Worm (Caenorhabditis elegans) whole organism, L4 larva: ENCODE data around the gene F53F4.2.

Source experiments
- D1046.2 ChIP-seq: fragments of 200-800 bp; sonication (Bioruptor generic); IDR thresholded peaks from 2 replicates; pipeline ENCODE4 v1.3.6; 2022; ENCODE audit warnings: missing genetic modification characterization, missing compliant biosample characterization
- R02D3.7 ChIP-seq: fragments of 150-350 bp; sonication (generic microtip); optimal IDR thresholded peaks from 3 replicates; lab custom pipeline; 2014; ENCODE audit warnings: missing biosample characterization, missing genetic modification characterization
- T20F7.1 ChIP-seq: fragments of 200-800 bp; sonication (Bioruptor generic); optimal IDR thresholded peaks from 2 replicates; lab custom pipeline; 2018; ENCODE audit warnings: mild to moderate bottlenecking, missing genetic modification characterization, missing compliant biosample characterization
- Y48G9A.11 ChIP-seq: fragments of 200-800 bp; sonication (Bioruptor generic); IDR thresholded peaks from 2 replicates; pipeline ENCODE4 v1.3.6; 2022; ENCODE audit warnings: missing genetic modification reagents, missing genetic modification characterization, missing compliant biosample characterization
- ZK546.5 ChIP-seq, 2 experiments: sonication (generic microtip); optimal IDR thresholded peaks; 2 replicates each; lab custom pipeline; 2017; ENCODE audit warnings: missing biosample characterization in 2 of 2, missing genetic modification characterization in 2 of 2
- ama-1 ChIP-seq: fragments of 150-350 bp; optimal IDR thresholded peaks from 2 replicates; lab custom pipeline; 2014; ENCODE audit warnings: inconsistent platforms, mixed read lengths
- ceh-62 ChIP-seq: sonication (generic microtip); optimal IDR thresholded peaks from 2 replicates; lab custom pipeline; 2017; ENCODE audit warnings: missing biosample characterization, missing genetic modification characterization
- ceh-82 ChIP-seq: sonication (generic microtip); optimal IDR thresholded peaks from 2 replicates; lab custom pipeline; 2017; ENCODE audit warnings: missing biosample characterization, missing genetic modification characterization
- cey-2 ChIP-seq: sonication (generic microtip); optimal IDR thresholded peaks from 3 replicates; lab custom pipeline; 2017; ENCODE audit warnings: missing genetic modification characterization, mild to moderate bottlenecking, missing compliant biosample characterization, antibody characterized with exemption, borderline replicate concordance; ENCODE audit not compliant: insufficient read depth
- ctbp-1 ChIP-seq: fragments of 200-800 bp; sonication (Bioruptor generic); IDR thresholded peaks from 2 replicates; pipeline ENCODE4 v1.3.6; 2022; ENCODE audit warnings: missing genetic modification reagents, missing genetic modification characterization, missing compliant biosample characterization
- daf-12 ChIP-seq: fragments of 150-350 bp; optimal IDR thresholded peaks from 2 replicates; lab custom pipeline; 2014; ENCODE audit warnings: missing biosample characterization, missing genetic modification reagents, missing genetic modification characterization
- daf-8 ChIP-seq: fragments of 200-800 bp; sonication (Bioruptor generic); IDR thresholded peaks from 2 replicates; pipeline ENCODE4 v1.3.6; 2022; ENCODE audit warnings: missing genetic modification characterization, missing compliant biosample characterization
- dmd-6 ChIP-seq: fragments of 200-800 bp; sonication (Bioruptor generic); IDR thresholded peaks from 2 replicates; pipeline ENCODE4 v1.3.6; 2022; ENCODE audit warnings: missing genetic modification reagents, missing genetic modification characterization, missing compliant biosample characterization
- dve-1 ChIP-seq: sonication (generic microtip); optimal IDR thresholded peaks from 2 replicates; lab custom pipeline; 2017; ENCODE audit warnings: antibody characterized with exemption, mild to moderate bottlenecking, missing genetic modification characterization, missing compliant biosample characterization; ENCODE audit not compliant: insufficient read depth
- egl-27 ChIP-seq: sonication (generic microtip); optimal IDR thresholded peaks from 3 replicates; lab custom pipeline; 2017; ENCODE audit warnings: missing biosample characterization, missing genetic modification reagents, missing genetic modification characterization
- hif-1 ChIP-seq, 2 experiments: sonication (generic microtip); optimal IDR thresholded peaks; 2 replicates each; lab custom pipeline; 2016 to 2017; ENCODE audit warnings: missing compliant biosample characterization in 2 of 2, missing genetic modification characterization in 2 of 2, missing genetic modification reagents in 2 of 2, missing genotype in 2 of 2, mild to moderate bottlenecking in 1 of 2
- hlh-30 ChIP-seq: sonication (generic microtip); optimal IDR thresholded peaks from 2 replicates; lab custom pipeline; 2017; ENCODE audit warnings: antibody characterized with exemption, mild to moderate bottlenecking, missing genetic modification characterization, missing compliant biosample characterization; ENCODE audit not compliant: insufficient read depth
- lsy-2 ChIP-seq, 2 experiments: fragments of 150-350 bp in 1 of 2; sonication (generic microtip) in 1 of 2; optimal IDR thresholded peaks; 2 replicates each; lab custom pipeline; 2014 to 2017; ENCODE audit warnings: missing biosample characterization in 2 of 2, missing genetic modification characterization in 2 of 2
- madf-5 ChIP-seq, 2 experiments: fragments of 200-800 bp; sonication (Bioruptor generic); IDR thresholded peaks; 2 replicates each; pipeline ENCODE4 v1.3.6; 2022; ENCODE audit warnings: missing compliant biosample characterization in 2 of 2, missing genetic modification characterization in 2 of 2
- mdl-1 ChIP-seq, 2 experiments: fragments of 150-350 bp in 1 of 2; sonication (generic microtip) in 1 of 2; optimal IDR thresholded peaks; 2 replicates each; lab custom pipeline; 2014 to 2017; ENCODE audit warnings: missing biosample characterization in 2 of 2, missing genetic modification characterization in 2 of 2
- mdt-29 ChIP-seq: fragments of 200-800 bp; sonication (Bioruptor generic); IDR thresholded peaks from 2 replicates; pipeline ENCODE4 v1.3.6; 2022; ENCODE audit warnings: missing genetic modification reagents, missing genetic modification characterization, missing compliant biosample characterization
- mxl-2 ChIP-seq: fragments of 200-800 bp; sonication (Bioruptor generic); conservative IDR thresholded peaks from 2 replicates; pipeline ENCODE4 v1.3.6; 2022; ENCODE audit warnings: missing genetic modification reagents, missing genetic modification characterization, missing compliant biosample characterization
- mxl-3 ChIP-seq: fragments of 200-800 bp; sonication (Bioruptor generic); optimal IDR thresholded peaks from 2 replicates; lab custom pipeline; 2018; ENCODE audit warnings: mild to moderate bottlenecking, missing genetic modification characterization, missing compliant biosample characterization
- nhr-102 ChIP-seq: sonication (generic microtip); optimal IDR thresholded peaks from 2 replicates; lab custom pipeline; 2016; ENCODE audit warnings: mild to moderate bottlenecking, missing genetic modification characterization, moderate library complexity, missing compliant biosample characterization
- nhr-11 ChIP-seq: fragments of 150-350 bp; optimal IDR thresholded peaks from 2 replicates; lab custom pipeline; 2014; ENCODE audit warnings: missing biosample characterization, missing genetic modification characterization
- nhr-111 ChIP-seq: fragments of 200-800 bp; sonication (Bioruptor generic); optimal IDR thresholded peaks from 2 replicates; lab custom pipeline; 2018; ENCODE audit warnings: mild to moderate bottlenecking, missing genetic modification characterization, missing compliant biosample characterization
- nhr-25 ChIP-seq: sonication (generic microtip); optimal IDR thresholded peaks from 2 replicates; lab custom pipeline; 2017; ENCODE audit warnings: missing genetic modification characterization, mild to moderate bottlenecking, missing compliant biosample characterization, antibody characterized with exemption, moderate library complexity, borderline replicate concordance; ENCODE audit not compliant: insufficient read depth
- nhr-41 ChIP-seq: fragments of 200-800 bp; sonication (Bioruptor generic); IDR thresholded peaks from 2 replicates; pipeline ENCODE4 v1.3.6; 2022; ENCODE audit warnings: missing genetic modification reagents, missing genetic modification characterization, missing compliant biosample characterization
- nhr-42 ChIP-seq: fragments of 200-800 bp; sonication (Bioruptor generic); IDR thresholded peaks from 2 replicates; pipeline ENCODE4 v1.3.6; 2022; ENCODE audit warnings: missing genetic modification characterization, missing compliant biosample characterization
- nhr-48 ChIP-seq: sonication (generic microtip); optimal IDR thresholded peaks from 2 replicates; lab custom pipeline; 2016; ENCODE audit warnings: mild to moderate bottlenecking, missing genetic modification characterization, missing compliant biosample characterization
- nhr-6 ChIP-seq: fragments of 150-350 bp; optimal IDR thresholded peaks from 2 replicates; lab custom pipeline; 2014; ENCODE audit warnings: missing biosample characterization, missing genetic modification characterization
- php-3 ChIP-seq: fragments of 200-800 bp; sonication (Bioruptor generic); IDR thresholded peaks from 2 replicates; pipeline ENCODE4 v1.3.6; 2022; ENCODE audit warnings: missing genetic modification reagents, missing genetic modification characterization, missing compliant biosample characterization
- pqm-1 ChIP-seq: sonication (generic microtip); optimal IDR thresholded peaks from 2 replicates; lab custom pipeline; 2017; ENCODE audit warnings: missing biosample characterization, missing genetic modification characterization
- saeg-2 ChIP-seq: fragments of 200-800 bp; sonication (Bioruptor generic); IDR thresholded peaks from 2 replicates; pipeline ENCODE4 v1.3.6; 2022; ENCODE audit warnings: missing genetic modification reagents, missing genetic modification characterization, missing compliant biosample characterization
- snpc-4 ChIP-seq: fragments of 150-350 bp; optimal IDR thresholded peaks from 2 replicates; lab custom pipeline; 2014; ENCODE audit warnings: missing biosample characterization, missing genetic modification characterization
- tra-1 ChIP-seq: fragments of 200-800 bp; sonication (Bioruptor generic); IDR thresholded peaks from 2 replicates; pipeline ENCODE4 v1.3.6; 2022; ENCODE audit warnings: missing genetic modification reagents, missing genetic modification characterization, missing compliant biosample characterization
- unc-39 ChIP-seq: sonication (generic microtip); optimal IDR thresholded peaks from 2 replicates; lab custom pipeline; 2017; ENCODE audit warnings: missing biosample characterization, missing genetic modification characterization
- unc-62 ChIP-seq, 3 experiments: fragments of 150-350 bp in 1 of 3; sonication (generic microtip); optimal IDR thresholded peaks in 2 of 3; peaks in 1 of 3; 1 replicate in 1 of 3; 2 replicates in 2 of 3; lab custom pipeline; 2014 to 2017; ENCODE audit warnings: missing biosample characterization in 3 of 3, missing genetic modification characterization in 3 of 3, missing genetic modification reagents in 3 of 3, missing genotype in 1 of 3
- zag-1 ChIP-seq: fragments of 150-350 bp; optimal IDR thresholded peaks from 2 replicates; lab custom pipeline; 2014; ENCODE audit warnings: missing biosample characterization, missing genetic modification characterization
- zfp-3 ChIP-seq: fragments of 200-800 bp; sonication (Bioruptor generic); conservative IDR thresholded peaks from 2 replicates; pipeline ENCODE4 v1.3.6; 2022; ENCODE audit warnings: missing genetic modification reagents, missing genetic modification characterization, missing compliant biosample characterization
- ztf-11 ChIP-seq: fragments of 150-350 bp; optimal IDR thresholded peaks from 2 replicates; lab custom pipeline; 2014; ENCODE audit warnings: missing biosample characterization, missing genetic modification characterization

F53F4.2 gene

ce11 chrV:13619752-13620151 lies 30.4 kb upstream of the F53F4.2 start, which contains the start of gene srd-11:
srd-11 (minus strand) TSS chrV:13619852.
- TF ChIP-seq php-3 (GFP tag; lab: Robert Waterston, UW): no peak
- TF ChIP-seq nhr-6 (tag; lab: Kevin White, UChicago): no peak
- TF ChIP-seq daf-12 (tag; lab: Kevin White, UChicago): no peak
- TF ChIP-seq D1046.2 (GFP tag; lab: Robert Waterston, UW): no peak
- no peak for TF ChIP-seq zfp-3 (GFP tag; lab: Robert Waterston, UW)

ce11 chrV:13613870-13614269 lies 24.5 kb upstream of the F53F4.2 start, which contains the start of gene F53F4.7:
F53F4.7 (minus strand) TSS chrV:13613970.
- no peak for TF ChIP-seq Y48G9A.11 (GFP tag; lab: Robert Waterston, UW)
- TF ChIP-seq R02D3.7 (tag; lab: Kevin White, UChicago): no peak
- no peak for TF ChIP-seq ceh-82
- no peak for TF ChIP-seq hlh-30 (tag; lab: Kevin White, UChicago)
- no peak for TF ChIP-seq madf-5 (GFP tag; IDR thresholded peaks at IDR 0.05; lab: Robert Waterston, UW)
- no peak for TF ChIP-seq nhr-6 (tag; lab: Kevin White, UChicago)
- no peak for TF ChIP-seq ztf-11 (tag; lab: Kevin White, UChicago)

ce11 chrV:13611782-13612181 lies 22.4 kb upstream of the F53F4.2 start, which contains the start of gene spig-9:
spig-9 (minus strand) TSS chrV:13611882.
- TF ChIP-seq ceh-62: no peak
- TF ChIP-seq zag-1 (tag; lab: Kevin White, UChicago): no peak
- TF ChIP-seq ama-1 (lab: Kevin White, UChicago): no peak
- TF ChIP-seq, all 104 proteins: peak for 0

- peak; percentile 21 for TF ChIP-seq mxl-3 (GFP tag; lab: Kevin White, UChicago)
- no peak for TF ChIP-seq nhr-111 (GFP tag; lab: Kevin White, UChicago)
- 0 out of 2 replicates have a peak, but pooled peaks have one; percentile 11 for TF ChIP-seq D1046.2 (GFP tag; lab: Robert Waterston, UW)
- no peak for TF ChIP-seq ama-1 (lab: Kevin White, UChicago)
- TF ChIP-seq mdl-1 (tag; optimal IDR thresholded peaks at IDR 0.05; lab: Kevin White, UChicago): peak in 1 of 2 experiments; percentile 4
- TF ChIP-seq hif-1 (tag; optimal IDR thresholded peaks at IDR 0.05; lab: Kevin White, UChicago): peak in 1 of 2 experiments; percentile 42
These were observed 20.4 kb upstream of the F53F4.2 start for ce11 chrV:13609806-13610205.

ce11 chrV:13608486-13608885 lies 19.1 kb upstream of the F53F4.2 start:
- peak in 1 of 2 experiments; percentile 35 for TF ChIP-seq mdl-1 (tag; optimal IDR thresholded peaks at IDR 0.05; lab: Kevin White, UChicago)
- TF ChIP-seq mxl-2 (GFP tag; lab: Robert Waterston, UW): no peak
- no peak for TF ChIP-seq lsy-2 (tag; optimal IDR thresholded peaks at IDR 0.05; lab: Kevin White, UChicago)
- no peak for TF ChIP-seq pqm-1 (tag; lab: Kevin White, UChicago)
- TF ChIP-seq nhr-102 (tag; lab: Kevin White, UChicago): no peak
- TF ChIP-seq dmd-6 (GFP tag; lab: Robert Waterston, UW): peak; percentile 41; the same call in 1 of the 2 replicates
- TF ChIP-seq ctbp-1 (GFP tag; lab: Robert Waterston, UW): no peak
- no peak for TF ChIP-seq egl-27 (tag; lab: Kevin White, UChicago)
- no peak for TF ChIP-seq nhr-11 (tag; lab: Kevin White, UChicago)
- no peak for TF ChIP-seq unc-39 (tag; lab: Kevin White, UChicago)
- no peak for TF ChIP-seq daf-8 (GFP tag; lab: Robert Waterston, UW)
- no peak for TF ChIP-seq mdt-29 (GFP tag; lab: Robert Waterston, UW)
- TF ChIP-seq T20F7.1 (GFP tag; lab: Kevin White, UChicago): no peak
- no peak for TF ChIP-seq nhr-25 (tag; lab: Kevin White, UChicago)
- TF ChIP-seq saeg-2 (GFP tag; lab: Robert Waterston, UW): no peak
- no peak for TF ChIP-seq nhr-42 (GFP tag; lab: Robert Waterston, UW)
- peak in 1 of 2 experiments; percentile 44 for TF ChIP-seq unc-62 (GFP tag; optimal IDR thresholded peaks at IDR 0.05 in 1 of 2; lab: Kevin White, UChicago)
- no peak for TF ChIP-seq unc-62 (tag; optimal IDR thresholded peaks at IDR 0.05; lab: Kevin White, UChicago)
- TF ChIP-seq nhr-48 (tag; lab: Kevin White, UChicago): peak; percentile 53
- no peak for TF ChIP-seq nhr-111 (GFP tag; lab: Kevin White, UChicago)
- TF ChIP-seq nhr-41: no peak
- TF ChIP-seq snpc-4 (tag; lab: Kevin White, UChicago): no peak
- no peak for TF ChIP-seq tra-1 (GFP tag; lab: Robert Waterston, UW)
- TF ChIP-seq hif-1 (tag; optimal IDR thresholded peaks at IDR 0.05; lab: Kevin White, UChicago): no peak
- no peak for TF ChIP-seq ZK546.5 (tag; optimal IDR thresholded peaks at IDR 0.05; lab: Kevin White, UChicago)
- no peak for TF ChIP-seq madf-5 (GFP tag; IDR thresholded peaks at IDR 0.05; lab: Robert Waterston, UW)
- TF ChIP-seq cey-2 (tag; lab: Kevin White, UChicago): no peak
- no peak for TF ChIP-seq dve-1 (tag; lab: Kevin White, UChicago)
